Worm (Caenorhabditis elegans) whole organism, L4 larva: Measurements from ENCODE around the gene ncs-6.

Source experiments
- F44E2.7 ChIP-seq: fragments of 200-800 bp; sonication (Bioruptor generic); IDR thresholded peaks from 2 replicates; pipeline ENCODE4 v2.1.2; 2022; ENCODE audit warnings: missing genetic modification characterization, missing compliant biosample characterization
- ceh-32 ChIP-seq: sonication (generic microtip); optimal IDR thresholded peaks from 2 replicates; lab custom pipeline; 2016; ENCODE audit warnings: mild to moderate bottlenecking, missing genetic modification characterization, missing compliant biosample characterization; ENCODE audit not compliant: poor library complexity
- fkh-10 ChIP-seq: fragments of 150-350 bp; optimal IDR thresholded peaks from 2 replicates; lab custom pipeline; 2014; ENCODE audit warnings: missing biosample characterization, missing genetic modification reagents, missing genetic modification characterization
- hif-1 ChIP-seq, 2 experiments: sonication (generic microtip); optimal IDR thresholded peaks; 2 replicates each; lab custom pipeline; 2016 to 2017; ENCODE audit warnings: missing compliant biosample characterization in 2 of 2, missing genetic modification characterization in 2 of 2, missing genetic modification reagents in 2 of 2, missing genotype in 2 of 2, mild to moderate bottlenecking in 1 of 2
- lsy-2 ChIP-seq, 2 experiments: fragments of 150-350 bp in 1 of 2; sonication (generic microtip) in 1 of 2; optimal IDR thresholded peaks; 2 replicates each; lab custom pipeline; 2014 to 2017; ENCODE audit warnings: missing biosample characterization in 2 of 2, missing genetic modification characterization in 2 of 2
- madf-9 ChIP-seq: fragments of 200-800 bp; sonication (Bioruptor generic); conservative IDR thresholded peaks from 2 replicates; pipeline ENCODE4 v1.3.6; 2022; ENCODE audit warnings: missing genetic modification reagents, missing genetic modification characterization, missing compliant biosample characterization
- mdl-1 ChIP-seq, 2 experiments: fragments of 150-350 bp in 1 of 2; sonication (generic microtip) in 1 of 2; optimal IDR thresholded peaks; 2 replicates each; lab custom pipeline; 2014 to 2017; ENCODE audit warnings: missing biosample characterization in 2 of 2, missing genetic modification characterization in 2 of 2
- nhr-237 ChIP-seq: sonication (generic microtip); optimal IDR thresholded peaks from 2 replicates; lab custom pipeline; 2017; ENCODE audit warnings: missing biosample characterization, missing genetic modification characterization
- nhr-25 ChIP-seq: sonication (generic microtip); optimal IDR thresholded peaks from 2 replicates; lab custom pipeline; 2017; ENCODE audit warnings: missing genetic modification characterization, mild to moderate bottlenecking, missing compliant biosample characterization, antibody characterized with exemption, moderate library complexity, borderline replicate concordance; ENCODE audit not compliant: insufficient read depth
- pha-4 ChIP-seq, 2 experiments: fragments of 150-350 bp in 1 of 2; fragments of 200-800 bp in 1 of 2; sonication (Bioruptor generic) in 1 of 2; IDR thresholded peaks in 1 of 2; optimal IDR thresholded peaks in 1 of 2; 2 replicates each; pipeline versions ENCODE4 v1.3.6 to Lab custom; 2014 to 2022; ENCODE audit warnings: missing genetic modification characterization in 2 of 2, missing genetic modification reagents in 2 of 2, missing biosample characterization in 1 of 2, missing compliant biosample characterization in 1 of 2
- pqm-1 ChIP-seq: sonication (generic microtip); optimal IDR thresholded peaks from 2 replicates; lab custom pipeline; 2017; ENCODE audit warnings: missing biosample characterization, missing genetic modification characterization
- skn-1 ChIP-seq: fragments of 150-350 bp; optimal IDR thresholded peaks from 2 replicates; lab custom pipeline; 2014; ENCODE audit warnings: missing biosample characterization, missing genetic modification characterization
- unc-130 ChIP-seq: sonication (generic microtip); optimal IDR thresholded peaks from 2 replicates; lab custom pipeline; 2016; ENCODE audit warnings: missing genetic modification reagents, missing genetic modification characterization, missing compliant biosample characterization
- unc-39 ChIP-seq: sonication (generic microtip); optimal IDR thresholded peaks from 2 replicates; lab custom pipeline; 2017; ENCODE audit warnings: missing biosample characterization, missing genetic modification characterization

ce11 chrII:3524097-3524496, 4.2 kb downstream of the ncs-6 start, which contains the start of gene col-72:
- TF ChIP-seq lsy-2 (tag; optimal IDR thresholded peaks at IDR 0.05; lab: Kevin White, UChicago) (no peak), ceh-32 (tag; lab: Kevin White, UChicago) (no peak), hif-1 (tag; optimal IDR thresholded peaks at IDR 0.05; lab: Kevin White, UChicago) (no peak), unc-39 (tag; lab: Kevin White, UChicago) (no peak), pha-4 (GFP tag; IDR thresholded peaks at IDR 0.05; lab: Robert Waterston, UW) (no peak), pha-4 (tag; optimal IDR thresholded peaks at IDR 0.05; lab: Kevin White, UChicago) (no peak), unc-130 (GFP tag; lab: Kevin White, UChicago) (no peak), skn-1 (tag; lab: Kevin White, UChicago) (no peak), pqm-1 (no peak), nhr-25 (tag; lab: Kevin White, UChicago) (no peak), madf-9 (no peak), nhr-237 (tag; lab: Kevin White, UChicago) (no peak), fkh-10 (GFP tag; lab: Kevin White, UChicago) (no peak), F44E2.7 (no peak), mdl-1 (tag; optimal IDR thresholded peaks at IDR 0.05; lab: Kevin White, UChicago) (no peak)
